Fruit fly (Drosophila melanogaster) whole organism, prepupa: ENCODE results near the gene CG10365.

Source experiments
- CG10631 ChIP-seq: fragments of 200-800 bp; sonication (Bioruptor generic); optimal IDR thresholded peaks from 2 replicates; lab custom pipeline; 2016; ENCODE audit warnings: missing biosample characterization, missing genetic modification characterization
- CG10669 ChIP-seq: fragments of 200-800 bp; sonication (Bioruptor generic); optimal IDR thresholded peaks from 3 replicates; lab custom pipeline; 2018; ENCODE audit warnings: missing biosample characterization, mild to moderate bottlenecking, missing genetic modification characterization, moderate library complexity
- CG6854 ChIP-seq: fragments of 200-800 bp; sonication (Bioruptor generic); optimal IDR thresholded peaks from 2 replicates; lab custom pipeline; 2017; ENCODE audit warnings: missing biosample characterization, mild to moderate bottlenecking, missing genetic modification characterization
- Met ChIP-seq: fragments of 200-800 bp; sonication (Bioruptor generic); optimal IDR thresholded peaks from 3 replicates; lab custom pipeline; 2016; ENCODE audit warnings: missing biosample characterization, missing genetic modification characterization
- acj6 ChIP-seq: fragments of 200-800 bp; sonication (Bioruptor generic); optimal IDR thresholded peaks from 3 replicates; lab custom pipeline; 2016; ENCODE audit warnings: missing biosample characterization, missing genetic modification characterization
- fkh ChIP-seq: fragments of 200-800 bp; sonication (Bioruptor generic); optimal IDR thresholded peaks from 3 replicates; lab custom pipeline; 2017; ENCODE audit warnings: missing biosample characterization, mild to moderate bottlenecking, missing genetic modification characterization, moderate library complexity

DNA sequence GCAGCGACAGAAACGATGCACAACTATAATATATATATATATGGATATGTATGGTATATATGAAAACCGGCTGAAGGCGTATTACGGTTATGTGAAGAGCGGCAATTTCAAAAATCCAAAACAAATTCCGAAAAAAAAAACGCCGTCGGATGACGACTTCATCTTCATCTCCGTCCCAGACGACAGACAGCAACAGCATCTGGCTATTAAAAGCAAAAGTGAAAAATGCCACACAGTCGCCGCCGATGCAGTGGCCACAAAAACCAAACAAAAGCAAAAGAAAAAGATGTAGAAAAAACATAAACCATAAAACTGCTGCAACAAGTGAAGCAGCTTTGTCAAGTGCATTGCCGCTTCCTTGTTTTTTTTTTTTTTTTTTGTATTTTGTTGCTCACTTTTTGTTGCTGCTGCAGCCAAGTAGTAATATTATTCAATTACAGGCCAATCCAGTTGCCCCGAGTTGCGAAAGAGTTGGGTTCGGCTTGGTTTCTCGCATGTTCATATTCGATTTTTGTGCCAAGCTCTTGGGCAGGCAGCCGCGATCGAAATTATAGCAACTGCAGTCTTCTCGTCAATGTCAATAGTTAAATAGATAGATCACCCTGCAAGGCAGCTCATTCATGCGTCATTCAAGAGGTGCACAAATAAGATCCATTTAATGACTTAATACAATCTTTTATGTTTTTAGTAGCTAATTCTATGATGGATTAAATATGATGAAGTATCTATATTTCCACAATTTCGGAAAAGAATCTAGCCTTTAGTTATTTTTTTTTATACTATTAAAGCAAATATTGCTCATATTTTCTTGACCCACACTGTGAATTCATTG, 11.7 kb downstream of the CG10365 start:
- TF ChIP-seq CG10669 (GFP tag; lab: Kevin White, UChicago) (no peak), acj6 (GFP tag; lab: Kevin White, UChicago) (no peak), CG10631 (GFP tag; lab: Kevin White, UChicago) (no peak), CG6854 (no peak), fkh (GFP tag; lab: Kevin White, UChicago) (no peak), Met (GFP tag; lab: Kevin White, UChicago) (no peak)
